Worm (Caenorhabditis elegans) whole organism, late embryonic: ENCODE data around the gene nhr-58.

Experiments used
- C08G9.2 ChIP-seq: sonication (generic microtip); optimal IDR thresholded peaks from 2 replicates; lab custom pipeline; 2016; ENCODE audit warnings: mild to moderate bottlenecking, missing genetic modification characterization, moderate library complexity, missing compliant biosample characterization
- K09A11.1 ChIP-seq: sonication (generic microtip); optimal IDR thresholded peaks from 2 replicates; lab custom pipeline; 2017; ENCODE audit warnings: antibody characterized with exemption, mild to moderate bottlenecking, missing genetic modification characterization, missing compliant biosample characterization; ENCODE audit not compliant: insufficient read depth
- T23F11.4 ChIP-seq: fragments of 200-800 bp; sonication (Bioruptor generic); optimal IDR thresholded peaks from 2 replicates; lab custom pipeline; 2018; ENCODE audit warnings: mild to moderate bottlenecking, missing genetic modification characterization, missing compliant biosample characterization
- ahr-1 ChIP-seq: sonication (generic microtip); optimal IDR thresholded peaks from 2 replicates; lab custom pipeline; 2016; ENCODE audit warnings: missing genetic modification characterization, missing compliant biosample characterization
- ceh-19 ChIP-seq: fragments of 200-800 bp; sonication (Bioruptor generic); optimal IDR thresholded peaks from 2 replicates; lab custom pipeline; 2018; ENCODE audit warnings: mild to moderate bottlenecking, missing genetic modification characterization, missing compliant biosample characterization
- ceh-2 ChIP-seq: sonication (generic microtip); optimal IDR thresholded peaks from 2 replicates; lab custom pipeline; 2016; ENCODE audit warnings: missing genotype, missing genetic modification characterization, missing compliant biosample characterization
- ceh-24 ChIP-seq: sonication (generic microtip); optimal IDR thresholded peaks from 2 replicates; lab custom pipeline; 2016; ENCODE audit warnings: mild to moderate bottlenecking, missing genetic modification characterization, missing compliant biosample characterization
- ceh-30 ChIP-seq: fragments of 150-350 bp; optimal IDR thresholded peaks from 2 replicates; lab custom pipeline; 2014; ENCODE audit warnings: missing biosample characterization, missing genetic modification characterization
- ceh-45 ChIP-seq: fragments of 200-800 bp; sonication (Bioruptor generic); IDR thresholded peaks from 2 replicates; pipeline ENCODE4 v1.3.6; 2022; ENCODE audit warnings: missing genetic modification reagents, missing genetic modification characterization, missing compliant biosample characterization
- ceh-48 ChIP-seq: sonication (generic microtip); optimal IDR thresholded peaks from 2 replicates; lab custom pipeline; 2016; ENCODE audit warnings: missing genetic modification characterization, inconsistent platforms, missing compliant biosample characterization
- ceh-9 ChIP-seq: sonication (generic microtip); optimal IDR thresholded peaks from 2 replicates; lab custom pipeline; 2016; ENCODE audit warnings: mild to moderate bottlenecking, missing genetic modification characterization, inconsistent platforms, missing compliant biosample characterization
- che-1 ChIP-seq: sonication (generic microtip); optimal IDR thresholded peaks from 2 replicates; lab custom pipeline; 2016; ENCODE audit warnings: mild to moderate bottlenecking, missing genetic modification characterization, missing compliant biosample characterization
- dve-1 ChIP-seq: sonication (generic microtip); optimal IDR thresholded peaks from 2 replicates; lab custom pipeline; 2017; ENCODE audit warnings: antibody characterized with exemption, mild to moderate bottlenecking, missing genetic modification characterization, missing compliant biosample characterization
- ets-4 ChIP-seq: sonication (generic microtip); optimal IDR thresholded peaks from 2 replicates; lab custom pipeline; 2016; ENCODE audit warnings: missing genetic modification characterization, missing compliant biosample characterization
- fkh-10 ChIP-seq: fragments of 150-350 bp; optimal IDR thresholded peaks from 2 replicates; lab custom pipeline; 2014; ENCODE audit warnings: missing biosample characterization, missing genetic modification reagents, missing genetic modification characterization
- fkh-6 ChIP-seq: sonication (generic microtip); optimal IDR thresholded peaks from 2 replicates; lab custom pipeline; 2016; ENCODE audit warnings: missing genetic modification characterization, missing compliant biosample characterization
- gmeb-2 ChIP-seq: sonication (generic microtip); optimal IDR thresholded peaks from 2 replicates; lab custom pipeline; 2016; ENCODE audit warnings: missing genetic modification characterization, inconsistent platforms, missing compliant biosample characterization
- hlh-13 ChIP-seq: fragments of 200-800 bp; sonication (Bioruptor generic); optimal IDR thresholded peaks from 2 replicates; lab custom pipeline; 2018; ENCODE audit warnings: mild to moderate bottlenecking, missing genetic modification characterization, missing compliant biosample characterization
- hlh-15 ChIP-seq: sonication (generic microtip); optimal IDR thresholded peaks from 2 replicates; lab custom pipeline; 2016; ENCODE audit warnings: missing genetic modification characterization, missing compliant biosample characterization
- hlh-6 ChIP-seq: sonication (generic microtip); optimal IDR thresholded peaks from 2 replicates; lab custom pipeline; 2016; ENCODE audit warnings: missing genotype, missing genetic modification characterization, missing compliant biosample characterization
- lim-6 ChIP-seq: sonication (generic microtip); optimal IDR thresholded peaks from 2 replicates; lab custom pipeline; 2016; ENCODE audit warnings: missing genetic modification characterization, missing compliant biosample characterization
- pag-3 ChIP-seq: sonication (generic microtip); optimal IDR thresholded peaks from 2 replicates; lab custom pipeline; 2016; ENCODE audit warnings: missing compliant biosample characterization, missing genetic modification characterization, borderline replicate concordance
- pat-9 ChIP-seq: fragments of 200-800 bp; sonication (Bioruptor generic); optimal IDR thresholded peaks from 2 replicates; lab custom pipeline; 2018; ENCODE audit warnings: mild to moderate bottlenecking, missing genetic modification characterization, moderate library complexity, missing compliant biosample characterization
- pha-2 ChIP-seq: sonication (generic microtip); optimal IDR thresholded peaks from 2 replicates; lab custom pipeline; 2017; ENCODE audit warnings: mild to moderate bottlenecking, missing genetic modification characterization, missing compliant biosample characterization
- pha-4 ChIP-seq: fragments of 150-350 bp; optimal IDR thresholded peaks from 2 replicates; lab custom pipeline; 2018; ENCODE audit warnings: missing biosample characterization, missing genetic modification reagents, missing genetic modification characterization
- rnt-1 ChIP-seq: sonication (generic microtip); optimal IDR thresholded peaks from 2 replicates; lab custom pipeline; 2016; ENCODE audit warnings: missing genetic modification characterization, missing compliant biosample characterization
- sdc-2 ChIP-seq: sonication (generic microtip); optimal IDR thresholded peaks from 2 replicates; lab custom pipeline; 2016; ENCODE audit warnings: missing genotype, missing genetic modification characterization, missing compliant biosample characterization
- sox-2 ChIP-seq: fragments of 200-800 bp; sonication (Bioruptor generic); IDR thresholded peaks from 2 replicates; pipeline ENCODE4 v1.3.6; 2022; ENCODE audit warnings: missing genetic modification reagents, missing genetic modification characterization, missing compliant biosample characterization
- syd-9 ChIP-seq: sonication (generic microtip); optimal IDR thresholded peaks from 2 replicates; lab custom pipeline; 2016; ENCODE audit warnings: mild to moderate bottlenecking, missing genetic modification characterization, moderate library complexity, missing compliant biosample characterization
- tbx-2 ChIP-seq: sonication (generic microtip); optimal IDR thresholded peaks from 2 replicates; lab custom pipeline; 2016; ENCODE audit warnings: missing genetic modification characterization, missing compliant biosample characterization
- tbx-7 ChIP-seq: sonication (generic microtip); optimal IDR thresholded peaks from 2 replicates; lab custom pipeline; 2016; ENCODE audit warnings: missing genotype, missing genetic modification characterization, missing compliant biosample characterization
- unc-3 ChIP-seq, 2 experiments: fragments of 200-800 bp in 1 of 2; sonication (Bioruptor generic) in 1 of 2; sonication (generic microtip) in 1 of 2; conservative IDR thresholded peaks in 1 of 2; optimal IDR thresholded peaks in 1 of 2; 2 replicates each; pipeline versions ENCODE4 v1.3.6 to Lab custom; 2016 to 2022; ENCODE audit warnings: missing compliant biosample characterization in 2 of 2, missing genetic modification characterization in 2 of 2, missing genetic modification reagents in 1 of 2
- zip-5 ChIP-seq: sonication (generic microtip); optimal IDR thresholded peaks from 2 replicates; lab custom pipeline; 2016; ENCODE audit warnings: missing genetic modification characterization, missing compliant biosample characterization
- ztf-16 ChIP-seq: sonication (generic microtip); optimal IDR thresholded peaks from 2 replicates; lab custom pipeline; 2017; ENCODE audit warnings: missing genetic modification characterization, missing compliant biosample characterization

The nhr-58 gene

DNA sequence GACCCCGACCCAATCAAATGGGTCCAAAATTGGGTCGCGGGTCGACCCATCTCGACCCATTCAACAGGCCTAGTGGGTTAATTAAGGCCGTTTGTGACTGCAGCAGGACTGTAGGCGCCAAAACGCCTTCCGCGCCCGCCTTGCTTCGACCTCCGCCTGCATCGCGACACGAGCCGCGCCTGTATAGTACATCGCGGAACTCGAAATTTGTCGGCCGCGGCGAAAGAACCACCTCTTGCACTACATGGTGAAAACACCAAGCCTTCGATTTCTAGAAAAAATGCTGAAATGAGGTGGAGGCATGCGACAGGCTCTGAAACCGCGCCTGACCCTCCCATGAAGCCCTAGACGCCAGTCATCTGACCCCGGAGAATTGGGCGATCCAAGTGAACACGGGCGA lies 44.1 kb upstream of the nhr-58 start (continued):
- no peak for TF ChIP-seq ahr-1
- no peak for TF ChIP-seq gmeb-2 (tag; lab: Kevin White, UChicago)
- TF ChIP-seq hlh-15 (tag; lab: Kevin White, UChicago) = no peak
- TF ChIP-seq ztf-16 (tag; lab: Kevin White, UChicago) = no peak
- TF ChIP-seq, all 69 proteins: peak for 0

- TF ChIP-seq ceh-19 (GFP tag; lab: Kevin White, UChicago) (no peak), hlh-13 (GFP tag; lab: Kevin White, UChicago) (no peak), ets-4 (tag; lab: Kevin White, UChicago) (no peak), pha-2 (tag; lab: Kevin White, UChicago) (no peak), rnt-1 (tag; lab: Kevin White, UChicago) (no peak), C08G9.2 (tag; lab: Kevin White, UChicago) (no peak), tbx-2 (tag; lab: Kevin White, UChicago) (no peak), fkh-6 (tag; lab: Kevin White, UChicago) (no peak), sox-2 (GFP tag; lab: Robert Waterston, UW) (no peak), lim-6 (tag; lab: Kevin White, UChicago) (no peak), ceh-9 (tag; lab: Kevin White, UChicago) (no peak), ceh-48 (tag; lab: Kevin White, UChicago) (no peak), ceh-45 (GFP tag; lab: Robert Waterston, UW) (no peak)
These were observed 42.7 kb upstream of the nhr-58 start, which contains the start of gene nhr-106 for ce11 chrV:489320-489719. TSS of gene nhr-106 (plus strand) at chrV:489620.

- TF ChIP-seq C08G9.2 (tag; lab: Kevin White, UChicago) (no peak), ceh-2 (tag; lab: Kevin White, UChicago) (no peak), gmeb-2 (tag; lab: Kevin White, UChicago) (no peak), ceh-30 (tag; lab: Kevin White, UChicago) (no peak), T23F11.4 (GFP tag; lab: Kevin White, UChicago) (no peak), tbx-2 (tag; lab: Kevin White, UChicago) (no peak), K09A11.1 (tag; lab: Kevin White, UChicago) (no peak)
These were observed 40.6 kb upstream of the nhr-58 start, which contains the start of gene str-196 for ce11 chrV:491432-491831. TSS of gene str-196 (plus strand) at chrV:491732.

DNA sequence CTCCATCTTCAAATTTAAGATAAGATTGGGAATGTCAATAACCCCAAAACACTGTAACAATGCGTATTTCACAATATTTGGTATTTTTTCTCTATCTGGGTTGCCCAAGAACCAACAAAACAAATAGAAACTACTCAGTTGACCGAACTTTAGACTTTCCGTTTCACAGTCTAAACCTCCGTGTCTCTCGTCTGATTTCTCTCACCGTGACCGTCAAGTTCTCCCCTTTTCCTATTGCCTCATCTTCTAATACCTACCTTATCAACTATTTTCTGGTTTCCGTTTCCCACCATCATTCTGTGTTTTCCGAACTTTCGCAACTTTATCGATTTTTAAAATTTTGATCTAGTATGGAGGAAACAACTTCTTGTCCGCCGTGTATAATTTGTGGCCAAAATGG lies 37.8 kb upstream of the nhr-58 start, which contains the start of gene nhr-131:
Gene nhr-131, plus strand, starts transcription at position 87 of the 400 bp plus-strand sequence.
- no peak for TF ChIP-seq syd-9 (tag; lab: Kevin White, UChicago)
- no peak for TF ChIP-seq che-1
- no peak for TF ChIP-seq pag-3 (tag; lab: Kevin White, UChicago)
- TF ChIP-seq unc-3 (GFP tag; conservative IDR thresholded peaks at IDR 0.05; lab: Robert Waterston, UW) = no peak
- TF ChIP-seq unc-3 (tag; optimal IDR thresholded peaks at IDR 0.05; lab: Kevin White, UChicago) = no peak
- no peak for TF ChIP-seq dve-1 (tag; lab: Kevin White, UChicago)
- TF ChIP-seq K09A11.1 (tag; lab: Kevin White, UChicago) = no peak
- TF ChIP-seq pha-2 (tag; lab: Kevin White, UChicago) = no peak
- TF ChIP-seq fkh-10 (GFP tag; lab: Kevin White, UChicago) = no peak
- TF ChIP-seq C08G9.2 (tag; lab: Kevin White, UChicago) = no peak
- TF ChIP-seq sdc-2 (tag; lab: Kevin White, UChicago) = no peak
- no peak for TF ChIP-seq zip-5
- no peak for TF ChIP-seq ztf-16 (tag; lab: Kevin White, UChicago)
- no peak for TF ChIP-seq ahr-1
- TF ChIP-seq pha-4 (tag; lab: Kevin White, UChicago) = no peak
- no peak for TF ChIP-seq pat-9 (tag; lab: Kevin White, UChicago)
- no peak for TF ChIP-seq tbx-7 (tag; lab: Kevin White, UChicago)
- TF ChIP-seq ceh-45 (GFP tag; lab: Robert Waterston, UW) = no peak
- no peak for TF ChIP-seq hlh-6 (tag; lab: Kevin White, UChicago)
- no peak for TF ChIP-seq ceh-24
